Worm (Caenorhabditis elegans) whole organism, late embryonic: Measurements from ENCODE around the gene txt-19.
A peak's percentile ranks its signal among the peaks of the same experiment; 100 is the strongest.

Experiments
- F13H6.1 ChIP-seq: sonication (generic microtip); optimal IDR thresholded peaks from 2 replicates; lab custom pipeline; 2016; ENCODE audit warnings: missing genetic modification characterization, missing compliant biosample characterization
- K02D7.2 ChIP-seq: sonication (generic microtip); optimal IDR thresholded peaks from 2 replicates; lab custom pipeline; 2017; ENCODE audit warnings: mild to moderate bottlenecking, missing genetic modification characterization, missing compliant biosample characterization
- T23F11.4 ChIP-seq: fragments of 200-800 bp; sonication (Bioruptor generic); optimal IDR thresholded peaks from 2 replicates; lab custom pipeline; 2018; ENCODE audit warnings: mild to moderate bottlenecking, missing genetic modification characterization, missing compliant biosample characterization
- Y22D7AL.16 ChIP-seq: sonication (generic microtip); optimal IDR thresholded peaks from 2 replicates; lab custom pipeline; 2016; ENCODE audit warnings: missing genetic modification characterization, missing compliant biosample characterization
- ahr-1 ChIP-seq: sonication (generic microtip); optimal IDR thresholded peaks from 2 replicates; lab custom pipeline; 2016; ENCODE audit warnings: missing genetic modification characterization, missing compliant biosample characterization
- ama-1 ChIP-seq: fragments of 150-350 bp; optimal IDR thresholded peaks from 2 replicates; lab custom pipeline; 2014
- ceh-19 ChIP-seq: fragments of 200-800 bp; sonication (Bioruptor generic); optimal IDR thresholded peaks from 2 replicates; lab custom pipeline; 2018; ENCODE audit warnings: mild to moderate bottlenecking, missing genetic modification characterization, missing compliant biosample characterization
- ceh-22 ChIP-seq: sonication (generic microtip); optimal IDR thresholded peaks from 2 replicates; lab custom pipeline; 2017; ENCODE audit warnings: missing biosample characterization, missing genetic modification characterization
- ceh-30 ChIP-seq: fragments of 150-350 bp; optimal IDR thresholded peaks from 2 replicates; lab custom pipeline; 2014; ENCODE audit warnings: missing biosample characterization, missing genetic modification characterization
- ceh-31 ChIP-seq: sonication (generic microtip); optimal IDR thresholded peaks from 2 replicates; lab custom pipeline; 2016; ENCODE audit warnings: missing genetic modification characterization, missing compliant biosample characterization
- ceh-9 ChIP-seq: sonication (generic microtip); optimal IDR thresholded peaks from 2 replicates; lab custom pipeline; 2016; ENCODE audit warnings: mild to moderate bottlenecking, missing genetic modification characterization, inconsistent platforms, missing compliant biosample characterization
- dmd-4 ChIP-seq: sonication (generic microtip); optimal IDR thresholded peaks from 2 replicates; lab custom pipeline; 2016; ENCODE audit warnings: borderline replicate concordance, missing genetic modification characterization, missing compliant biosample characterization
- dve-1 ChIP-seq: sonication (generic microtip); optimal IDR thresholded peaks from 2 replicates; lab custom pipeline; 2017; ENCODE audit warnings: antibody characterized with exemption, mild to moderate bottlenecking, missing genetic modification characterization, missing compliant biosample characterization
- elt-2 ChIP-seq: sonication (generic microtip); optimal IDR thresholded peaks from 2 replicates; lab custom pipeline; 2016; ENCODE audit warnings: missing genetic modification reagents, missing genetic modification characterization, missing compliant biosample characterization
- elt-4 ChIP-seq: sonication (generic microtip); optimal IDR thresholded peaks from 2 replicates; lab custom pipeline; 2016; ENCODE audit warnings: missing genetic modification characterization, missing compliant biosample characterization
- ets-4 ChIP-seq: sonication (generic microtip); optimal IDR thresholded peaks from 2 replicates; lab custom pipeline; 2016; ENCODE audit warnings: missing genetic modification characterization, missing compliant biosample characterization
- fax-1 ChIP-seq: sonication (generic microtip); optimal IDR thresholded peaks from 2 replicates; lab custom pipeline; 2016; ENCODE audit warnings: missing genotype, missing genetic modification characterization, missing compliant biosample characterization
- fkh-10 ChIP-seq: fragments of 150-350 bp; optimal IDR thresholded peaks from 2 replicates; lab custom pipeline; 2014; ENCODE audit warnings: missing biosample characterization, missing genetic modification reagents, missing genetic modification characterization
- gmeb-2 ChIP-seq: sonication (generic microtip); optimal IDR thresholded peaks from 2 replicates; lab custom pipeline; 2016; ENCODE audit warnings: missing genetic modification characterization, inconsistent platforms, missing compliant biosample characterization
- hlh-15 ChIP-seq: sonication (generic microtip); optimal IDR thresholded peaks from 2 replicates; lab custom pipeline; 2016; ENCODE audit warnings: missing genetic modification characterization, missing compliant biosample characterization
- hlh-6 ChIP-seq: sonication (generic microtip); optimal IDR thresholded peaks from 2 replicates; lab custom pipeline; 2016; ENCODE audit warnings: missing genotype, missing genetic modification characterization, missing compliant biosample characterization
- hlh-8 ChIP-seq: sonication (generic microtip); optimal IDR thresholded peaks from 2 replicates; lab custom pipeline; 2016; ENCODE audit warnings: missing genotype, missing genetic modification characterization, missing compliant biosample characterization
- lin-11 ChIP-seq: fragments of 200-800 bp; sonication (Bioruptor generic); optimal IDR thresholded peaks from 2 replicates; lab custom pipeline; 2018; ENCODE audit warnings: mild to moderate bottlenecking, missing genetic modification characterization, missing compliant biosample characterization
- madf-2 ChIP-seq: sonication (generic microtip); optimal IDR thresholded peaks from 2 replicates; lab custom pipeline; 2017; ENCODE audit warnings: missing genetic modification characterization, missing compliant biosample characterization
- nfya-1 ChIP-seq: sonication (generic microtip); optimal IDR thresholded peaks from 2 replicates; lab custom pipeline; 2017; ENCODE audit warnings: missing genetic modification characterization, mild to moderate bottlenecking, missing compliant biosample characterization, antibody characterized with exemption, moderate library complexity
- nhr-11 ChIP-seq: fragments of 150-350 bp; optimal IDR thresholded peaks from 2 replicates; lab custom pipeline; 2014; ENCODE audit warnings: missing biosample characterization, missing genetic modification characterization
- nhr-232 ChIP-seq: sonication (generic microtip); optimal IDR thresholded peaks from 2 replicates; lab custom pipeline; 2016; ENCODE audit warnings: missing genetic modification characterization, missing compliant biosample characterization
- pag-3 ChIP-seq: sonication (generic microtip); optimal IDR thresholded peaks from 2 replicates; lab custom pipeline; 2016; ENCODE audit warnings: missing compliant biosample characterization, missing genetic modification characterization, borderline replicate concordance
- pat-9 ChIP-seq: fragments of 200-800 bp; sonication (Bioruptor generic); optimal IDR thresholded peaks from 2 replicates; lab custom pipeline; 2018; ENCODE audit warnings: mild to moderate bottlenecking, missing genetic modification characterization, moderate library complexity, missing compliant biosample characterization
- pha-2 ChIP-seq: sonication (generic microtip); optimal IDR thresholded peaks from 2 replicates; lab custom pipeline; 2017; ENCODE audit warnings: mild to moderate bottlenecking, missing genetic modification characterization, missing compliant biosample characterization
- pha-4 ChIP-seq: fragments of 150-350 bp; optimal IDR thresholded peaks from 2 replicates; lab custom pipeline; 2018; ENCODE audit warnings: missing biosample characterization, missing genetic modification reagents, missing genetic modification characterization
- pqm-1 ChIP-seq: sonication (generic microtip); optimal IDR thresholded peaks from 2 replicates; lab custom pipeline; 2016; ENCODE audit warnings: missing genetic modification characterization, missing compliant biosample characterization
- ref-2 ChIP-seq: sonication (generic microtip); optimal IDR thresholded peaks from 2 replicates; lab custom pipeline; 2016; ENCODE audit warnings: missing genetic modification characterization, missing compliant biosample characterization
- rnt-1 ChIP-seq: sonication (generic microtip); optimal IDR thresholded peaks from 2 replicates; lab custom pipeline; 2016; ENCODE audit warnings: missing genetic modification characterization, missing compliant biosample characterization
- sox-2 ChIP-seq: fragments of 200-800 bp; sonication (Bioruptor generic); IDR thresholded peaks from 2 replicates; pipeline ENCODE4 v1.3.6; 2022; ENCODE audit warnings: missing genetic modification reagents, missing genetic modification characterization, missing compliant biosample characterization
- syd-9 ChIP-seq: sonication (generic microtip); optimal IDR thresholded peaks from 2 replicates; lab custom pipeline; 2016; ENCODE audit warnings: mild to moderate bottlenecking, missing genetic modification characterization, moderate library complexity, missing compliant biosample characterization
- unc-3 ChIP-seq, 2 experiments: fragments of 200-800 bp in 1 of 2; sonication (Bioruptor generic) in 1 of 2; sonication (generic microtip) in 1 of 2; conservative IDR thresholded peaks in 1 of 2; optimal IDR thresholded peaks in 1 of 2; 2 replicates each; pipeline versions ENCODE4 v1.3.6 to Lab custom; 2016 to 2022; ENCODE audit warnings: missing compliant biosample characterization in 2 of 2, missing genetic modification characterization in 2 of 2, missing genetic modification reagents in 1 of 2
- unc-42 ChIP-seq: sonication (generic microtip); optimal IDR thresholded peaks from 2 replicates; lab custom pipeline; 2016; ENCODE audit warnings: missing genotype, missing genetic modification characterization, missing compliant biosample characterization
- unc-55 ChIP-seq: sonication (generic microtip); optimal IDR thresholded peaks from 2 replicates; lab custom pipeline; 2017; ENCODE audit warnings: missing biosample characterization, missing genetic modification reagents, missing genetic modification characterization
- zip-5 ChIP-seq: sonication (generic microtip); optimal IDR thresholded peaks from 2 replicates; lab custom pipeline; 2016; ENCODE audit warnings: missing genetic modification characterization, missing compliant biosample characterization

The txt-19 gene

ce11 chrIV:12831609-12832500, 13.8 kb upstream of the txt-19 start:
- TF ChIP-seq ahr-1 (tag; lab: Kevin White, UChicago), result no peak
- TF ChIP-seq pag-3, result no peak
- TF ChIP-seq lin-11 (tag; lab: Kevin White, UChicago), result no peak
- TF ChIP-seq ets-4 (tag; lab: Kevin White, UChicago), result no peak

- TF ChIP-seq elt-2, result peak; percentile 8
- no peak for TF ChIP-seq hlh-15 (tag; lab: Kevin White, UChicago)
- TF ChIP-seq nhr-11 (tag; lab: Kevin White, UChicago), result no peak
- TF ChIP-seq, all 69 proteins: peak for 1
Observed at ce11 chrIV:12833698-12834416, 11.8 kb upstream of the txt-19 start.

- TF ChIP-seq nfya-1 (tag; lab: Kevin White, UChicago) (peak; percentile 22), dmd-4 (tag; lab: Kevin White, UChicago) (no peak)
Observed at ce11 chrIV:12834417-12834731, 11.3 kb upstream of the txt-19 start.

DNA sequence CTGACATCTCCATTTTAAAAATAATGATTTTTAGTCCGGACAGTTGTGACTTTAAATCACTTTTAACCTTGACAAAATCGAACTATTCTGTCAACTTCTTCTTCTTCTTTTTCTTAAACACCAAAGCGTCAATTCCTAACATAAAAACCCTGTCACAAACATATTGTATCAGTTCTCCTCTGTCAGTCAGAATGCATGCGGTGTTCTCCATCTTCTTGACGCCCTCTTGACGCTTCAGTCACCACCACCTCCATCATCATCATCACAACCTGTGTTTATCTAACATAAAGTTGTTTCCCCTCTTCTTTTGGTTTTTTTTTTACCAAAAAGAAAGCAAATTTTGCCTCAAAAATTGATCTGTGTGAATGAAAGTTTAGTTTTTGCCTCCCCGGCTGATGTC, 10.3 kb upstream of the txt-19 start:
- TF ChIP-seq ceh-9 (tag; lab: Kevin White, UChicago) (no peak), ceh-22 (tag; lab: Kevin White, UChicago) (no peak), pat-9 (no peak), hlh-8 (tag; lab: Kevin White, UChicago) (no peak), ahr-1 (tag; lab: Kevin White, UChicago) (no peak), ama-1 (lab: Kevin White, UChicago) (no peak), Y22D7AL.16 (tag; lab: Kevin White, UChicago) (no peak), dmd-4 (tag; lab: Kevin White, UChicago) (no peak), ceh-30 (no peak), pqm-1 (tag; lab: Kevin White, UChicago) (no peak)

ce11 chrIV:12836208-12836607, 9.5 kb upstream of the txt-19 start, which contains the start of gene M02B1.3:
TSS of gene M02B1.3 (plus strand) at chrIV:12836508.
- TF ChIP-seq pag-3, result no peak
- TF ChIP-seq ceh-31 (tag; lab: Kevin White, UChicago), result peak; percentile 9
- no peak for TF ChIP-seq dve-1
- TF ChIP-seq lin-11 (tag; lab: Kevin White, UChicago), result no peak
- no peak for TF ChIP-seq pat-9
- no peak for TF ChIP-seq madf-2 (tag; lab: Kevin White, UChicago)
- no peak for TF ChIP-seq ahr-1 (tag; lab: Kevin White, UChicago)
- TF ChIP-seq F13H6.1 (tag; lab: Kevin White, UChicago), result no peak
- no peak for TF ChIP-seq unc-55
- no peak for TF ChIP-seq hlh-15 (tag; lab: Kevin White, UChicago)
- TF ChIP-seq sox-2 (GFP tag; lab: Robert Waterston, UW), result no peak
- no peak for TF ChIP-seq K02D7.2 (tag; lab: Kevin White, UChicago)
- TF ChIP-seq gmeb-2 (tag; lab: Kevin White, UChicago), result no peak
- no peak for TF ChIP-seq fax-1 (tag; lab: Kevin White, UChicago)
- TF ChIP-seq rnt-1 (tag; lab: Kevin White, UChicago), result no peak
- no peak for TF ChIP-seq unc-3 (GFP tag; conservative IDR thresholded peaks at IDR 0.05; lab: Robert Waterston, UW)
- no peak for TF ChIP-seq unc-3 (tag; optimal IDR thresholded peaks at IDR 0.05; lab: Kevin White, UChicago)
- peak; percentile 11 for TF ChIP-seq hlh-6 (tag; lab: Kevin White, UChicago)

ce11 chrIV:12840348-12840747, 5.4 kb upstream of the txt-19 start:
- TF ChIP-seq ceh-22 (tag; lab: Kevin White, UChicago) (no peak), ceh-19 (GFP tag; lab: Kevin White, UChicago) (no peak), unc-42 (tag; lab: Kevin White, UChicago) (no peak), T23F11.4 (GFP tag; lab: Kevin White, UChicago) (no peak), ahr-1 (tag; lab: Kevin White, UChicago) (no peak), elt-4 (tag; lab: Kevin White, UChicago) (no peak), fkh-10 (no peak), hlh-8 (tag; lab: Kevin White, UChicago) (no peak), pha-4 (no peak), nhr-232 (tag; lab: Kevin White, UChicago) (no peak), ceh-31 (tag; lab: Kevin White, UChicago) (no peak), ref-2 (tag; lab: Kevin White, UChicago) (no peak), zip-5 (tag; lab: Kevin White, UChicago) (no peak), pha-2 (tag; lab: Kevin White, UChicago) (no peak), syd-9 (tag; lab: Kevin White, UChicago) (no peak), dmd-4 (tag; lab: Kevin White, UChicago) (no peak)
